Worm (Caenorhabditis elegans): ENCODE data around the gene txt-9.

The txt-9 gene

DNA sequence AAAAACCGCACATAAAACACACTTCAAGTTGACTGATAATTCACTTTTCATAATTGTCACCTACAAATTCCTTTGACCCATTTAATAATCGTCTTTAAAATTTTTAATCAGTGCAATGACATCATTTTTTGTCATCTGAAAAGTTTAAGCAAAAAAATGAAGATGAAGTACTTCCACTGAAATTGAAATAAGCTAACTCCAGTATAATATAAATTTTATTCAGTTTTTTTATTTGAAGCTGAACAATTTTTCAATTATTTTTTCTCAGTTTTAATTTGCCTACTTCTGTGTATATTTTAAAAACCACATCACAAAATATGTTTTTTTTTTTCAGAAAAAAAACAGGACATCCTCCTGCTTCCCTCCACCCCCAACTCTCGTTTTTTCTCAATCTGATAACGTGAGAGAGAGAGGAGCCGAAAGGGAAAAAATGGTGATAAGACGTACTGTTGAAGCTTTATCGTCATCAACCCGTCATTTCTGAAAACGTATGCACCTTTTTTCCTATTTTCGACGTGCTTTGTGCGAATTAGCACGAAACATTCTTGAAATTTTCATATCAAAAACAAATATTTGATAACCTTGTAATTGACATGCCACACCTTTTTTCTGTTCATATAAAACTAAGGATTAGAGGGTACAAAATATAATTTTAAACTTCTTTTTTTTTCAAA lies 18.3 kb downstream of the txt-9 start, which contains the start of the genes C04G6.11 and mpk-2 (continued):
- TF ChIP-seq hlh-11 (tag; optimal IDR thresholded peaks at IDR 0.05), result peak; percentile 82
- no peak for TF ChIP-seq ceh-82 (tag; optimal IDR thresholded peaks at IDR 0.05)
- peak; percentile 69 for TF ChIP-seq pqm-1 (tag; optimal IDR thresholded peaks at IDR 0.05)
- TF ChIP-seq lin-1 (GFP tag; IDR thresholded peaks at IDR 0.05), result peak; percentile 59; the same call in 1 of the 2 replicates
- peak; percentile 45 for TF ChIP-seq T20F7.1 (GFP tag; optimal IDR thresholded peaks at IDR 0.05)
- TF ChIP-seq vab-7 (GFP tag; IDR thresholded peaks at IDR 0.05), result no peak
- no peak for TF ChIP-seq dmd-8 (GFP tag; IDR thresholded peaks at IDR 0.05)
- peak; percentile 44 for TF ChIP-seq nhr-77 (tag; optimal IDR thresholded peaks at IDR 0.05)
- TF ChIP-seq nhr-28 (tag; optimal IDR thresholded peaks at IDR 0.05), result peak; percentile 77
- no peak for TF ChIP-seq nhr-6 (tag; optimal IDR thresholded peaks at IDR 0.05)
- TF ChIP-seq daf-8 (GFP tag; IDR thresholded peaks at IDR 0.05), result no peak
- peak in 1 of 2 experiments; percentile 20 for TF ChIP-seq hif-1 (tag; optimal IDR thresholded peaks at IDR 0.05)

DNA sequence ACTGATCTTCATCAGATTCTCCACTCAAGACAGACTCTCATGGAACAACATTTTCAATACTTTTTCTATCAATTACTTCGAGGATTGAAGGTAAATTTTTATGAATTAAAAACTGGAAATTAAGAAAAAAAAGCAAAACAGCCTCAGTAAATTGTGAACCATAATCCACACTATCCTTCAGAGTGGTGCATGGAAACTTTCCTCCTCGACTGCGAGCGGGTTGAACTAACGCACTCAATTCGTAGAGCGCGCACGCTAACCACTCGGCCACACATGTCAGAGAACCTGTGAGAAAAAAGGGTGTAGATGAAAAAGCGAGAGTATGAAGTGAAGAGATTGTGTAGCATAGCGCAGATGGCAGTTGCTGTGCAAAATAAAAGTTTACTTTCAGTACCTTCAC lies 19.4 kb downstream of the txt-9 start:
- TF ChIP-seq fkh-10 (GFP tag; optimal IDR thresholded peaks at IDR 0.05) (peak; percentile 0), aha-1 (tag) (peak; percentile 99), ceh-28 (tag; optimal IDR thresholded peaks at IDR 0.05) (no peak), ztf-11 (tag; optimal IDR thresholded peaks at IDR 0.05) (no peak), egl-43 (GFP tag; IDR thresholded peaks at IDR 0.05) (no peak), mxl-3 (GFP tag; optimal IDR thresholded peaks at IDR 0.05) (peak; percentile 69), T20F7.1 (GFP tag; optimal IDR thresholded peaks at IDR 0.05) (no peak), tra-1 (GFP tag; IDR thresholded peaks at IDR 0.05) (peak; percentile 87), nhr-111 (GFP tag; optimal IDR thresholded peaks at IDR 0.05) (peak; percentile 87), T26A8.4 (GFP tag; IDR thresholded peaks at IDR 0.05) (no peak; the same call in 1 of the 2 replicates), ceh-62 (tag; optimal IDR thresholded peaks at IDR 0.05) (no peak), zip-2 (tag; optimal IDR thresholded peaks at IDR 0.05) (peak; percentile 60), nhr-42 (GFP tag; IDR thresholded peaks at IDR 0.05) (peak; percentile 83), daf-8 (GFP tag; IDR thresholded peaks at IDR 0.05) (no peak), F26F4.8 (GFP tag; conservative IDR thresholded peaks at IDR 0.05) (peak; percentile 92), Y5F2A.4 (GFP tag; optimal IDR thresholded peaks at IDR 0.05) (peak; percentile 75), dpl-1 (GFP tag; optimal IDR thresholded peaks at IDR 0.05) (peak; percentile 39), unc-39 (tag; optimal IDR thresholded peaks at IDR 0.05) (no peak), dve-1 (tag; optimal IDR thresholded peaks at IDR 0.05; ENCODE audit: insufficient read depth) (peak; percentile 72), madf-9 (GFP tag; conservative IDR thresholded peaks at IDR 0.05) (no peak; the same call in 1 of the 2 replicates), tag-97 (GFP tag; IDR thresholded peaks at IDR 0.05) (no peak), Y48G9A.11 (GFP tag; IDR thresholded peaks at IDR 0.05) (peak; percentile 76), dmd-9 (GFP tag; IDR thresholded peaks at IDR 0.05) (0 out of 2 replicates have a peak, but pooled peaks have one; percentile 30), hlh-30 (tag; optimal IDR thresholded peaks at IDR 0.05; ENCODE audit: insufficient read depth) (peak; percentile 70), lin-39 (tag; optimal IDR thresholded peaks at IDR 0.05) (no peak), lir-3 (tag; optimal IDR thresholded peaks at IDR 0.05) (peak; percentile 78), nhr-102 (tag; optimal IDR thresholded peaks at IDR 0.05) (peak; percentile 82), cey-2 (tag; optimal IDR thresholded peaks at IDR 0.05; ENCODE audit: borderline replicate concordance, insufficient read depth) (no peak), nhr-77 (tag; optimal IDR thresholded peaks at IDR 0.05) (no peak), ctbp-1 (GFP tag; IDR thresholded peaks at IDR 0.05) (peak; percentile 89), egl-27 (tag; optimal IDR thresholded peaks at IDR 0.05) (no peak), F10B5.3 (tag; optimal IDR thresholded peaks at IDR 0.05) (peak; percentile 60), Y75B8A.6 (GFP tag; IDR thresholded peaks at IDR 0.05) (peak; percentile 86), zag-1 (tag; optimal IDR thresholded peaks at IDR 0.05) (no peak), nhr-11 (tag; optimal IDR thresholded peaks at IDR 0.05) (peak; percentile 55), mdt-29 (GFP tag; IDR thresholded peaks at IDR 0.05) (peak; percentile 59), ZK546.5 (tag; optimal IDR thresholded peaks at IDR 0.05) (no peak), dmd-6 (GFP tag; IDR thresholded peaks at IDR 0.05) (peak; percentile 82), arid-1 (GFP tag; conservative IDR thresholded peaks at IDR 0.05) (peak; percentile 90), daf-19 (GFP tag; conservative IDR thresholded peaks at IDR 0.05) (no peak)

Measured in whole organism, L4 larva.